Worm (Caenorhabditis elegans): ENCODE data around the gene gyg-2.

The gyg-2 gene

DNA sequence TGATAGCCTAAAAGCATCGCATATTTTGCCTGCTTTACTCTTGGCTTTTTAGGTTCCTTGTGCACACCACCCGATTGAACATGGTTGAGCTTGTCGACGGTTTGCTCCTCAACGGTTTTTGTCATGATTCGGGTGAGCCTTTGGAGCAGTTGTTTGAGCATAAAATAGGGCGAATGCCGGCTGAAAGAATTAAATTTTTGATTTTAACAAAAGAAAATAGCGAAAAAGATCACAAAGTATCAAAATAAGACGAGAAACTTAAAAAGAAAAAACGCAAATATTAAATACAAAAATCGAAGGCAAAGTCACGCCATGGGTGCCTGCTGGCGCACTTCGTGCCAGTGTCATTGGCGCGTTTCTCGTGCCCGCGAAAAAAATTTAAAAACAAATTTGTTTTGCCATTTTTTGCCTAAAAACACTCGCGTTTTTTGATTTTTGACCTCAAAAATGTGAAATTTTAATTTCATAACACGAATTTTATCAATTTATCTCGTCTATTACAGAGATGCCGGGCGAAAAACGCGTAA lies 48.8 kb upstream of the gyg-2 start, which contains the start of the genes ctps-1 and pus-1 (continued):
- TF ChIP-seq ceh-100 (GFP tag; IDR thresholded peaks at IDR 0.05) (0 out of 2 replicates have a peak, but pooled peaks have one; percentile 21), efl-1 (GFP tag; optimal IDR thresholded peaks at IDR 0.05) (peak; percentile 80), K11D2.4 (GFP tag; IDR thresholded peaks at IDR 0.05) (0 out of 2 replicates have a peak, but pooled peaks have one; percentile 22), F52B5.7 (tag; optimal IDR thresholded peaks at IDR 0.05) (no peak), dpl-1 (GFP tag; optimal IDR thresholded peaks at IDR 0.05) (peak; percentile 57), ets-4 (GFP tag; optimal IDR thresholded peaks at IDR 0.05) (no peak), cebp-1 (GFP tag; IDR thresholded peaks at IDR 0.05) (no peak), cebp-1 (tag; optimal IDR thresholded peaks at IDR 0.05) (peak; percentile 72), lin-40 (tag; optimal IDR thresholded peaks at IDR 0.05) (peak; percentile 69), Y56A3A.18 (GFP tag; IDR thresholded peaks at IDR 0.05) (no peak), aptf-2 (GFP tag; conservative IDR thresholded peaks at IDR 0.05) (no peak), xnd-1 (tag; optimal IDR thresholded peaks at IDR 0.05) (peak; percentile 70), lin-35 (GFP tag; optimal IDR thresholded peaks at IDR 0.05) (peak in 1 of 3 experiments; percentile 69), let-607 (tag; optimal IDR thresholded peaks at IDR 0.05) (no peak), hmg-1.2 (GFP tag; IDR thresholded peaks at IDR 0.05) (peak; percentile 23; the same call in 1 of the 2 replicates), tlf-1 (GFP tag; optimal IDR thresholded peaks at IDR 0.05) (peak; percentile 16), B0261.1 (tag; optimal IDR thresholded peaks at IDR 0.05) (no peak), Y53G8AR.9 (GFP tag; conservative IDR thresholded peaks at IDR 0.05) (0 out of 2 replicates have a peak, but pooled peaks have one; percentile 66), repo-1 (tag; optimal IDR thresholded peaks at IDR 0.05) (peak; percentile 9), ceh-27 (GFP tag; optimal IDR thresholded peaks at IDR 0.05) (no peak), F49E8.2 (tag; optimal IDR thresholded peaks at IDR 0.05; ENCODE audit: insufficient read depth) (peak; percentile 38), F33H1.4 (GFP tag; IDR thresholded peaks at IDR 0.05) (peak; percentile 68), egrh-3 (GFP tag; IDR thresholded peaks at IDR 0.05) (no peak), B0336.3 (GFP tag; IDR thresholded peaks at IDR 0.05) (peak; percentile 61), nfyb-1 (GFP tag; IDR thresholded peaks at IDR 0.05) (0 out of 2 replicates have a peak, but pooled peaks have one; percentile 40), pbrm-1 (GFP tag; IDR thresholded peaks at IDR 0.05) (peak; percentile 80; the same call in 1 of the 2 replicates), ceh-91 (GFP tag; IDR thresholded peaks at IDR 0.05) (no peak), ztf-28 (GFP tag; IDR thresholded peaks at IDR 0.05) (no peak), attf-5 (GFP tag; optimal IDR thresholded peaks at IDR 0.05) (peak; percentile 8)

- no peak for TF ChIP-seq ama-1 (optimal IDR thresholded peaks at IDR 0.05)
- no peak for TF ChIP-seq ama-1 (GFP tag; optimal IDR thresholded peaks at IDR 0.05)
- TF ChIP-seq lin-40 (tag; optimal IDR thresholded peaks at IDR 0.05), result no peak
- TF ChIP-seq mes-4 (tag; optimal IDR thresholded peaks at IDR 0.05), result no peak
- no peak for TF ChIP-seq nfyb-1 (GFP tag; IDR thresholded peaks at IDR 0.05)
- no peak for TF ChIP-seq cebp-1 (GFP tag; IDR thresholded peaks at IDR 0.05)
- no peak for TF ChIP-seq cebp-1 (tag; optimal IDR thresholded peaks at IDR 0.05)
- no peak for TF ChIP-seq dox-1 (GFP tag; IDR thresholded peaks at IDR 0.05)
Measured at ce11 chrV:16794079-16794478, 48.0 kb upstream of the gyg-2 start.

DNA sequence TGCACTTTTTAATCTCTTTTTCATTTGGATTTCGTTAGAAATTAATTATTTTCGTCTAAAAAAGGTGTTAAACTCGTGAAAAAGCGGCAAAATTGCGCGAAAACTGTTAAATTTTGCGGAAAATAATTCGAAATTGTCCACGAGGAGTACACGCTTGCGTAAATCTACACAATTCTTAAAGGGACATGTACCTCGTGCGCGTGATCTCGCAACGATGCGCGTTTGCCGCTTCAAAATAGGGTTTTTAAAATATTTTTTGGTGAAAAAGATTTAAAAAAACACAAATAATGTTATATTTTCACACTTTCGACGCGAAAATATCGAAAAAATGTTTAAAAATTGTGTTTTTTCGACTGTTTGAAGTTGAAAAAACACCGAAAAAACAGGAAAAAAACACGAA lies 47.3 kb upstream of the gyg-2 start:
- TF ChIP-seq tbp1 (GFP tag; optimal IDR thresholded peaks at IDR 0.05) (peak; percentile 17), B0019.2 (GFP tag; conservative IDR thresholded peaks at IDR 0.05) (peak; percentile 82), hmg-20 (GFP tag; IDR thresholded peaks at IDR 0.05) (no peak), dpl-1 (GFP tag; optimal IDR thresholded peaks at IDR 0.05) (peak; percentile 35), attf-5 (GFP tag; optimal IDR thresholded peaks at IDR 0.05) (no peak), pha-4 (tag; optimal IDR thresholded peaks at IDR 0.05) (no peak), attf-6 (GFP tag; IDR thresholded peaks at IDR 0.05) (peak; percentile 43; the same call in 1 of the 2 replicates), F33H1.4 (GFP tag; IDR thresholded peaks at IDR 0.05) (peak; percentile 69), D2030.7 (GFP tag; IDR thresholded peaks at IDR 0.05) (peak; percentile 10; the same call in 1 of the 2 replicates), lin-40 (tag; optimal IDR thresholded peaks at IDR 0.05) (no peak), ztf-25 (GFP tag; IDR thresholded peaks at IDR 0.05) (no peak), lsl-1 (GFP tag; optimal IDR thresholded peaks at IDR 0.05) (peak; percentile 55), aptf-3 (GFP tag; IDR thresholded peaks at IDR 0.05) (no peak), ceh-91 (GFP tag; IDR thresholded peaks at IDR 0.05) (peak; percentile 49; the same call in 1 of the 2 replicates), dox-1 (GFP tag; IDR thresholded peaks at IDR 0.05) (no peak), madf-6 (GFP tag; IDR thresholded peaks at IDR 0.05) (peak; percentile 48; the same call in 1 of the 2 replicates), efl-1 (GFP tag; optimal IDR thresholded peaks at IDR 0.05) (peak; percentile 59), madf-8 (GFP tag; conservative IDR thresholded peaks at IDR 0.05) (0 out of 2 replicates have a peak, but pooled peaks have one; percentile 28), lin-54 (GFP tag; optimal IDR thresholded peaks at IDR 0.05) (peak; percentile 32)
